Fruit fly (Drosophila melanogaster): ENCODE data around the gene CG13887.

Gene CG13887

dm6 chr3L:857063-858015 is 19.7 kb downstream of the CG13887 start, which contains the start of gene dpr20 (continued):
- TF ChIP-seq CG4424 (GFP tag; optimal IDR thresholded peaks at IDR 0.05) (peak; percentile 31), pho (GFP tag; optimal IDR thresholded peaks at IDR 0.05) (peak; percentile 71), C15 (GFP tag; IDR thresholded peaks at IDR 0.05) (peak; percentile 77; the same call in 2 of the 3 replicates), CG2712 (tag; optimal IDR thresholded peaks at IDR 0.05) (peak; percentile 60), pb (GFP tag; optimal IDR thresholded peaks at IDR 0.05) (peak; percentile 77), Max (GFP tag; optimal IDR thresholded peaks at IDR 0.05) (peak; percentile 33), Side (GFP tag; optimal IDR thresholded peaks at IDR 0.05) (peak; percentile 76), Ravus (GFP tag; IDR thresholded peaks at IDR 0.05) (no peak; the same call in 1 of the 2 replicates), CG17361 (GFP tag; IDR thresholded peaks at IDR 0.05) (peak; percentile 55; the same call in 1 of the 3 replicates), Asciz (GFP tag; optimal IDR thresholded peaks at IDR 0.05) (peak; percentile 10), zen2 (GFP tag; IDR thresholded peaks at IDR 0.05; ENCODE audit: partially characterized antibody) (no peak), dm (GFP tag; optimal IDR thresholded peaks at IDR 0.05) (peak; percentile 15), CG4328 (GFP tag; optimal IDR thresholded peaks at IDR 0.05) (no peak), Dp (GFP tag; optimal IDR thresholded peaks at IDR 0.05) (no peak), D19A (tag; optimal IDR thresholded peaks at IDR 0.05) (peak; percentile 50), gce (GFP tag; IDR thresholded peaks at IDR 0.05) (peak; percentile 82), lola (GFP tag; optimal IDR thresholded peaks at IDR 0.05) (peak in 1 of 3 experiments; percentile 35), tup (GFP tag; optimal IDR thresholded peaks at IDR 0.05) (peak; percentile 12), psq (GFP tag; optimal IDR thresholded peaks at IDR 0.05) (no peak), dati (GFP tag; IDR thresholded peaks at IDR 0.05) (peak; percentile 71), CG31224 (GFP tag; IDR thresholded peaks at IDR 0.05) (peak; percentile 63), Sin3A (optimal IDR thresholded peaks at IDR 0.05) (no peak), CG7271 (tag; optimal IDR thresholded peaks at IDR 0.05) (no peak), gfzf (GFP tag; optimal IDR thresholded peaks at IDR 0.05) (no peak), Hr3 (GFP tag; optimal IDR thresholded peaks at IDR 0.05) (peak; percentile 64), CG15601 (tag; optimal IDR thresholded peaks at IDR 0.05) (peak; percentile 42), corto (GFP tag; optimal IDR thresholded peaks at IDR 0.05) (no peak), cas (GFP tag; IDR thresholded peaks at IDR 0.05) (peak; percentile 82; the same call in 1 of the 2 replicates), CG15011 (GFP tag; optimal IDR thresholded peaks at IDR 0.05) (peak; percentile 58), CG7786 (GFP tag; optimal IDR thresholded peaks at IDR 0.05) (peak; percentile 69), CG6654 (GFP tag; optimal IDR thresholded peaks at IDR 0.05) (peak; percentile 42), Hey (tag; optimal IDR thresholded peaks at IDR 0.05) (peak; percentile 14), ERR (GFP tag; optimal IDR thresholded peaks at IDR 0.05) (peak; percentile 56), wdn (GFP tag; IDR thresholded peaks at IDR 0.05) (peak; percentile 87), CG1529 (GFP tag; optimal IDR thresholded peaks at IDR 0.05) (no peak), tgo (GFP tag; IDR thresholded peaks at IDR 0.05) (peak; percentile 87), gcm2 (GFP tag; optimal IDR thresholded peaks at IDR 0.05) (peak; percentile 17), grn (GFP tag; optimal IDR thresholded peaks at IDR 0.05) (no peak), Mad (GFP tag; optimal IDR thresholded peaks at IDR 0.05) (no peak), tap (tag; optimal IDR thresholded peaks at IDR 0.05) (peak; percentile 24), H15 (GFP tag; IDR thresholded peaks at IDR 0.05) (peak; percentile 82), MTF-1 (GFP tag; optimal IDR thresholded peaks at IDR 0.05; ENCODE audit: borderline replicate concordance) (peak; percentile 38), lbe (GFP tag; optimal IDR thresholded peaks at IDR 0.05) (no peak), CG17328 (GFP tag; IDR thresholded peaks at IDR 0.05) (peak; percentile 88), pfk (GFP tag; optimal IDR thresholded peaks at IDR 0.05) (no peak), tin (GFP tag; optimal IDR thresholded peaks at IDR 0.05) (peak; percentile 59), Ada2b (GFP tag; IDR thresholded peaks at IDR 0.05) (peak; percentile 90), Xbp1 (GFP tag; optimal IDR thresholded peaks at IDR 0.05) (peak; percentile 81), oc (tag; optimal IDR thresholded peaks at IDR 0.05) (peak; percentile 48)
